Worm (Caenorhabditis elegans) whole organism, L1 larva: ENCODE measurements around the gene F08B12.11.

ENCODE experiments used
- elt-3 ChIP-seq, 6 experiments: fragments of 150-350 bp in 1 of 6; sonication (generic microtip); optimal IDR thresholded peaks; 2 replicates each; lab custom pipeline; 2017 to 2018; ENCODE audit warnings: missing biosample characterization in 6 of 6, missing genetic modification characterization in 6 of 6, inconsistent platforms in 1 of 6
- nhr-12 ChIP-seq: sonication (generic microtip); optimal IDR thresholded peaks from 2 replicates; lab custom pipeline; 2017; ENCODE audit warnings: missing biosample characterization, missing genetic modification characterization
- nhr-71 ChIP-seq: sonication (generic microtip); optimal IDR thresholded peaks from 2 replicates; lab custom pipeline; 2016; ENCODE audit warnings: mild to moderate bottlenecking, missing genetic modification characterization, moderate library complexity, missing compliant biosample characterization
- tlp-1 ChIP-seq: fragments of 150-350 bp; optimal IDR thresholded peaks from 2 replicates; lab custom pipeline; 2014; ENCODE audit warnings: missing biosample characterization, missing genetic modification characterization
- unc-130 ChIP-seq: fragments of 150-350 bp; optimal IDR thresholded peaks from 2 replicates; lab custom pipeline; 2017; ENCODE audit warnings: missing biosample characterization, missing genetic modification characterization, inconsistent platforms

ce11 chrX:11392924-11393323 is 8.1 kb downstream of the F08B12.11 start, which contains the start of gene prx-12:
- TF ChIP-seq tlp-1 (no peak), unc-130 (tag; lab: Kevin White, UChicago) (no peak), nhr-71 (tag; lab: Kevin White, UChicago) (no peak), elt-3 (tag; optimal IDR thresholded peaks at IDR 0.05; lab: Kevin White, UChicago) (peak in 3 of 6 experiments; percentile 39 to 83 (median 43)), nhr-12 (tag; lab: Kevin White, UChicago) (no peak)
